Fruit fly (Drosophila melanogaster) S2 (cell line): ENCODE data around the gene nht.

ENCODE experiments used
- CG8478 ChIP-seq: fragments of >200 bp; optimal IDR thresholded peaks from 2 replicates; lab custom pipeline; 2018
- CTCF ChIP-seq, 2 experiments: fragments of >200 bp; optimal IDR thresholded peaks; 2 replicates each; lab custom pipeline; 2018

Gene nht

DNA sequence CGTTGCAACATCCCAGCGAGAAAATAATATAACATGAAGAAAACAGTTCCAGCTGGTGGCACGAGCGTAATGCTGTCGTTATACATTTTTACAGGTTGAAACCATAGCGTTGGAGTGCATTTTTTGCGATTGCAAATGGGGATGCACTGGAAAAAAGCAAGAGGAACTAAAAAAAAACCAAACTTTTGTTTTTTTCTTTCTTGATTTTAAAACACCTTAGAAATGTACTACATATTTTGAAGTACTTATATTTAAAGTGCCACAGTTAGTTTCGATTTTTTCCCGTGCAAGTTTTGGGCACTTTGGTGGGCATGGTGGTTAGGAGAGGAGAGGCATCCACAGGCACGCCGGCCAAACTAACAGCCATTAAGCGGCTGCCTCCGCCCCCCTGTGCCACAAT lies 9.3 kb upstream of the nht start:
- TF ChIP-seq CG8478 (lab: Kevin White, UChicago): no peak
- no peak for TF ChIP-seq CTCF (optimal IDR thresholded peaks at IDR 0.05; lab: Kevin White, UChicago)

DNA sequence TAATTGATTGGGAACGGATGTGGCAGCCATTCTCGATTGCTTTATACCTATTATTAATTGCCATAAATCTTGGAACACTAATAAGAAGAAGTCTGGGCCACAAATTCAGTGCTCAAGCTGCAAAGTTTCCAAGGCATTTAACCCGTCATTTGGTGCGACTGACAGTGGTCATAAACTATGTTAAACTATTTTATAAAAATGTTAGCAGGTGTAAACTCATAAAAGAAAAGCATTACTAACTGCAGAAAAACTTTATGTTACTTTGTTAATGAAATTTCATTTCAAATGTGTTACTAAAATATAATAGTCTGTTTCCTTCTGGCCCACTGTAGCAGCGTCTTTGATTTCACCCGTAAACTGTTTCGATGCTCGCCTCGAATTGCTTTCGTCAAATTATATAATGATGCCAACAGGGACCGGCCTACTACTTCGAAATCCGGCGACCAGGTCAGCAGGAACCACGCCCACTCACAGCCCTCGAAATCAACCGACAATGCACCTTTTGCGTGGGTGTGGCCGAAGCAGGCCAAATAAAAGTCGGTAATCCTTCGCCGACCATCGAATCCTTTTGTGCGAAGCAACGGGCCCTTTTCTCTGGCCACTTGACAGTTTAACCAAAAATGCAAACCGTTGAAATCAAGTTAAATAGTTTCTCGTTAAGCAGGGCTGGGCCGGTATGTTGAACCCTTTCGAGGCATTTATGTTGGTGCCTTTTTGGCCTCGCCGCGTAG lies 7.0 kb upstream of the nht start:
- TF ChIP-seq CTCF (optimal IDR thresholded peaks at IDR 0.05; lab: Kevin White, UChicago): no peak
- TF ChIP-seq CG8478 (lab: Kevin White, UChicago): no peak

DNA sequence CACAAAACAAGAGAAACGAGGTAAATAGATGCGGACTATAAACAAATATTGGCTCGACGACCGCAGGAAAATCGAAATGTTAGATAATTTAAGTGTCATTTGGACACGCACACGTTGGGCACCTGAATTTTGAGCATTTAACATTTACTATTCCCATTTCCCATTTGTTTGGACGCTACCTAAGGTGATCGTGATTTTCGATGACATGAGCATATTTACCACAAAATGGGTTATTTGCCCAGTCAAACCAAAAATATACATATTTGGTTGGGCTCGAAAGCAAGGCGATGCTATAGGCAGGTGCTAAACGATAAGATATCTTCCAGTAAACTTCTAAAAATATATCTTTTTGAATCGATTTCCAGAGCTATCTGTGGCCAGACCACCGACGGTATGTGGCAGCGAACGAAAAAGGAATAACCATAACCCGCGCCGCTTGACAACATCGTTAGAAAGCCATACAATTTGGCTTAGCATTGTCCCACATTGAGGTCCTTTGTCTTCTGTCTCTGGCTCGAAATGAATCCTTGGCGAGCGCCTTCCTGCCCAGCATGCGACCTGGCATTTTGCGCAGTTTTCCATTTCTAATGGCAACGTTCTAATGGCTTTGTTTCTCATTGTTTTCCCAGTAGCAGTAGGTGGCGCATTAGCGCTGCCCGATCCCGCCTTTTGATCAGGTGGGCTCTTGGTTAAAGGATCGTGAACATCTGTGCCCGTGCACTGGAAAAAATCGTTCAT lies 5.6 kb upstream of the nht start:
- TF ChIP-seq CG8478 (lab: Kevin White, UChicago) (no peak), CTCF (optimal IDR thresholded peaks at IDR 0.05; lab: Kevin White, UChicago) (no peak)

DNA sequence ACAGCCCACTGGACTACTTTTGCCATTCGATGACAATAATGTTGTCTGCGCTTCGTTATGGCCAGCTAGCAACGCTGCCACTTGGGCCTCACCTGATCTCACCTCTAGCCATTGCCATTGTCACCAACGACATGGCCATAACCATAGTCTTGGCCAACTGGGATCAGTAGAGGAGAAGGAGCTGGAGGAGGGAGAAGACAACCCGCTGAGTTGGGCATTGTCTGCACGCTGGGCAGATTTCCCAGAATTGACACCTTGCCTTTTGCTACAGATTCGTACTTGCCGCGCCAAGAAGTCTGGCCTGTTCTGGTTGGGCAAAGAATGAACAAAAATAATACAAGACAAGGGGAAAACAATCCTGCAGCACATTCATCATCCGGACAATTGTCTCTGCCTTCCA lies 4.5 kb upstream of the nht start:
- TF ChIP-seq CG8478 (lab: Kevin White, UChicago): no peak
- TF ChIP-seq CTCF (optimal IDR thresholded peaks at IDR 0.05; lab: Kevin White, UChicago): no peak

DNA sequence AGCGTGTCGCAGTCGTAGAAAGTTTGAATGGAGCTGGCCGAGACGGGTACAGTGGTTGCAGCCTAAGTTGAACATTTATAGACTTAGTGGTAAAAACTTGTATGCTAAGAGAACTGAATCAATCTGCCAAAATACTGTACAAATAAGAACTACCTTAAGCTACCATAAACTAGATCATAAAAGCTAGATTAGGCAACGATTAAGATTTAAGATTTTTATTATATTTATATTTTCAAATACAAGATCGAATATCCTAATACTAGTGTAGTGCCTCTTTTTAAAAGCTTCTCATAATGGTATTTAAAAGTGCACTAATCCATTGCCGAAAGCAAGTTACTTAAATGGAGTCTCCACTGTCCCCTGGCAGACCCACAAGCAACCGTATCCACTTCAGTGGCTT lies 2.7 kb upstream of the nht start:
- TF ChIP-seq CG8478 (lab: Kevin White, UChicago) (no peak), CTCF (optimal IDR thresholded peaks at IDR 0.05; lab: Kevin White, UChicago) (no peak)

DNA sequence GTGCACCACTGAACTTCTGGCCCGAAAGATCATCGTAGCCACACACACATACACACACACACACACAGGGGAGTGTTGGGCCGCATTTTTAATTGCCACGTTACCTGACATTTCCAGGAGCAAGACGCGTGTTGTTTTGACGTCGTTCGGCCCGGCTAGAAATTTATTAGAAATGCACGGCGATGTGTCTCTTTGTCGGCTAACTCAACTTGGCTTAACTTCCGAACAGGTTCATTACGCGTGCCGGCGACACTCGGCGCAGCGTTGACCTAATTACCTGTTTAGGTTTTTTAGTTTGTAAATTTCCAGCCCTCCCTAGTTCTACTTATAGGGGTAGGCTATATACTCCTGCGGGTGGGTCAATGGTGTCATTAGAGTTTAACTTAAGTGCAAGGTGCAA lies 1.2 kb upstream of the nht start:
- TF ChIP-seq CTCF (optimal IDR thresholded peaks at IDR 0.05; lab: Kevin White, UChicago) (no peak), CG8478 (lab: Kevin White, UChicago) (no peak)

DNA sequence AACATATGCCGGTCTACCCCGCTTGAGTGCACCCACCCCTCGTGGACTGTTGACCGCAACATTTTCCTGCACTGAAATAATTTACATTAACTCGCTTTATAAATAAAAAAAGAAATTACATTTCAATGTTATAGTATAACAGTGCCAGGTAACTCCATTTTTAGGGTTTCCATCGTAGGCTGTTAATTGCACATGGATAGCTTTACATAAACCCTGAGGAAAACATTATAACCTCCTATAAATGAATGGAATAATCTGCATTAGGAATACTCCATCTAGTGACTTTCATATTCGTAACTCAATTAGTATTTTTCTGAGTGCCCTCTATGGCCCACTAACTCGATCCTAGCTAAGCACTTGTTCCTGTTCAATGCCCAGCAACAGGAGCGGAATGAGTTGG lies 507 bp upstream of the nht start:
- TF ChIP-seq CG8478 (lab: Kevin White, UChicago) (no peak), CTCF (optimal IDR thresholded peaks at IDR 0.05; lab: Kevin White, UChicago) (no peak)

DNA sequence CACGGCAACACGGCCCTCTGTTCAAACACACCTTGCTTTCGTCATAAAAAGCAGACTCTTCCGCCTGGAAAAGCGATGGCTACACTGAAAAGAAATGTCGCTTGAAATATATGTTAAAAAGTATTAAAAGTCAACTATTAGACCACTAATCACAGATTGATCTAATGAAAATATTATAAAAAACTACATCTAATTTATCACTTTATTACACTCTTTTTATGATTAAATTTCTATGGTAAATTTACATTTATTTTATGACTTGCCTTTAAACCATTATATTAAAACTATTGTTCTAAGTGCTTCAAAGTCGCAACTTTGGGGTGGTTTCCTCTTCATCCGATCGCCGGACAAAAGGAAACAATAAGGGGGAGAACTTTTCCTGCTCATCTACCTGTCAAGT lies 2.3 kb downstream of the nht start:
- no peak for TF ChIP-seq CG8478 (lab: Kevin White, UChicago)

DNA sequence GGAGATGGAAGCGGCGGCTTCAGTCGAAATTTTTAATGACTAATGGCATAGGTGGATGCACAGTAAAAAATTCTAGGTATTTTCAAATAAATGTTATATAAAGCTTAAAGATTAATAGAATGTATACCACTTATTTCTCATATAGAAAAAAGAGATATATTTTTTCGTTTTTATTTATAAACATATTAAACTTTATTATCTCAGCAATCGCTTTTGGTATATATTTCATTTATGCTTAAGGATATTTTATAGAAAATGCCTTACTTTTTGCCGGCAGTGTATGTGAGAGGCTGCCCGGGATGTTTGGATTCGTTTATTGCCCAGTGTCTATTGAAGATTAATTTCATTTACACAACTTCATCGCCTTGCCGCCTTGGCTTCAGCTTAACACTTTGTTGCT lies 3.8 kb downstream of the nht start:
- TF ChIP-seq CG8478 (lab: Kevin White, UChicago) (no peak), CTCF (optimal IDR thresholded peaks at IDR 0.05; lab: Kevin White, UChicago) (no peak)

DNA sequence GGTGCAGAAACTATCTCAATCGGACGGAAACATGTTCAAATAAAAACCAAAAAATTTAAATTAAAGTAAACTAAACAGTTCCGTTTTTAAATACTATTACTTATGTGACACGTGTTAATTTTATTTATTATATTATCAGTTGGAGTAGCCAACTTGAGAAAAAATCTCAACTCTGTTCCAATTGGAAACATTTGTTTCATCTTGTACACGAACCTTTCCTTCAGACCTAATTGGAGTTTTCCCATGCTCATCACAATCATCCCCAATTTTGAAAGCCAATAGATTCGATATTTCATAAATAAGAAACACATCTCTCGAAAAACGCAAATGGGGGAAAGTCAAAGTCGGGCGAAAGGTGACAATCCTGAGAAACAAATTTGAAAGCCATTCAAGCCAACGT lies 11.9 kb downstream of the nht start:
- TF ChIP-seq CG8478 (lab: Kevin White, UChicago) (no peak), CTCF (optimal IDR thresholded peaks at IDR 0.05; lab: Kevin White, UChicago) (peak in 1 of 2 experiments; percentile 22)

DNA sequence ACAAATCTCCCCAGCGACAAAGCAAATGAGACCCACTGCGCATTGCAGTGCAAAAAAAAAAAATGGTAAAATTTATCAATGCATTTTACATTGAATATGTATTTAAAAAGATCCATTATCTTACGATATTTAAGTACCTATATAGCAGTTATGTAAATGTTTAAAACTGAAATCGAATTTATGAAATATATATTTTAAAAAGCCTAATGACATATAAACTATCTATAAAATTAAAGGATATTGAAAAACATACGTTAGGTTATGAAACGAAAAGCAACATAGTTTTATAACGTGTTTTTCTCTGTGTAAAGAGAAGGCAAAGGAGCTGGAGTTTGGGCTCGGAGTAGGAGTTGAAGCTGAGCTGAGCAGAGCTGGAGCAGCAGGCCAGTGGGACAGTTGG lies 14.3 kb downstream of the nht start:
- TF ChIP-seq CTCF (optimal IDR thresholded peaks at IDR 0.05; lab: Kevin White, UChicago) (no peak), CG8478 (lab: Kevin White, UChicago) (no peak)

DNA sequence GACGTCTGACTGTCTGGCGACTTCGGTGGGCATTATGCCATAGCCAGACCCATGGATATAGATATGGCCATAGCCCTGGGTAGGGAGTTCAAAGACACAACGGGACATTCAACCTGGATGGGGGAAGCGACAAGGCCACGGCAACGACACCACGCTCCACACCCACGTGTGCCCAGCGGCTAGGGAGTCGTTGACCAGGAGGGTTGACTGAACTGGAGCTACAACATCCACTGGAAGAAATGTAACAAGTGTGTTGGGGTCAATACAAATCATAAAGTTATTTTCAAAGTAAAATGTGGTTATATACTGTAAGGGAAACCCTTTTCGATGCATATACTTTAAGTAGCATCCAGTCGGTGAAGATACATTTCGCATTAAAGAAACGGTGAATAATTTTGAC lies 16.9 kb downstream of the nht start:
- TF ChIP-seq CG8478 (lab: Kevin White, UChicago) (no peak), CTCF (optimal IDR thresholded peaks at IDR 0.05; lab: Kevin White, UChicago) (no peak)

DNA sequence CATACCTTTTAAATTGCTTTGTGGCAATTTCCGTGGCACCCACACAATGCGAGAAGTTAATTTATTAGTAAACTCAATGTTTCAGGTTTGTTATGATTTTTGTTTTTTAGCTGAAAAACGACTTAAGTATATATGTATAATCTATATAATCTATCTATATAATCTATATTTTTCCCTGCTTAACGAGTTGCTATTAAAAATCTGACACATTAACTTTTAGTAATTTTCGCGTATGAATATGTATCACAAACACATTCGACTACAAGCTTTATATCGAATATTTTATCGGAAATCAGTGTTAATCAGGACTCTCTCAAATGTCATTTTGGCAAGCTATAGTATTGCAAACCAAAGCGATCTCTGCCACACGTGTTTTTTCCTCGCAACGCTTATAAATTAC lies 21.2 kb downstream of the nht start, which contains the start of gene CG15262:
Gene CG15262 (plus strand): TSS at position 301 of the 400 bp plus-strand sequence.
- TF ChIP-seq CG8478 (lab: Kevin White, UChicago) (no peak), CTCF (optimal IDR thresholded peaks at IDR 0.05; lab: Kevin White, UChicago) (no peak)

DNA sequence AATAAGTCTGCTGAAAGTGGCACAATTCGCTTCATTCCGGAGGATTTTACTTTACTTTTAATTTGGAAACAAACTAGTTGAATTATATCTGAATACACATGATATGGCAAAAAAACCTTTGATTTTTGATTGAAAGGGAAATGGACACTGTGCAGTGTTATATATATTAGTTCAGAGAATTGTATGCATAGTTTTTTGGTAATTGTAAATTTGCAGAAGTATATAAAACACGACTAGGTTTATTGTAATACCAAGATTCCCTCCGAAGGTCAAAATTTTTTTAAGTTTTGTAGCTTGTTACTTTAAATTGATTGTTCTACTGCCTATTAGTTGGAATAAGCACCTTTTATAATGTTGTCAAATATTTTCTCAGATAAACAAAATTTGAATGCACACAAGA lies 26.6 kb downstream of the nht start, which contains the start of gene CG15260:
Gene CG15260 (minus strand): TSS at position 101 of the 400 bp plus-strand sequence.
- no peak for TF ChIP-seq CG8478 (lab: Kevin White, UChicago)
- no peak for TF ChIP-seq CTCF (optimal IDR thresholded peaks at IDR 0.05; lab: Kevin White, UChicago)

DNA sequence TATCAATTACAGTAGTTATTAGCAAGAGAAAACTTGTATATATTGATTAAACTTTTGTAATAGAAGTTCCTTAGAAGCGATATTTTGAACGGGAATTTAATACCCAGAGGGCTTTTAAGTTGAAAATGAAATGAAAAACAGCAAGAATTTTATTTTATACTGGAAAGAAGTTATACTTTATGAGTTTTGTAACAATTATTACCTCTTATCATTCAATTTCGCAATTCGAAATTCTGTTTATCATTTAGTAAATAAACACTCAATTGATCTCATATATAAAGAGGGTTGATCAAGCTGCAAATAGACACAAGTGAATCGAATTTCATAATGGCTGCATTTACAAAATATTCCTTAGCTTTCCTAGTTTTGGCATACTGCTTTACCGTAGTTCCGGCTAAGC lies 34.0 kb downstream of the nht start, which contains the start of gene CG15263:
Gene CG15263 (plus strand): TSS at position 301 of the 400 bp plus-strand sequence.
- TF ChIP-seq CTCF (optimal IDR thresholded peaks at IDR 0.05; lab: Kevin White, UChicago) (no peak), CG8478 (lab: Kevin White, UChicago) (no peak)
